Worm (Caenorhabditis elegans): ENCODE data around the gene nspa-2.
A peak's percentile ranks its signal among the peaks of the same experiment; 100 is the strongest.
"Not testable (repeated sequence)": the region's sequence is repeated elsewhere in the genome, so short reads cannot be mapped to it uniquely, and the experiment has no call there.

nspa-2 gene

DNA sequence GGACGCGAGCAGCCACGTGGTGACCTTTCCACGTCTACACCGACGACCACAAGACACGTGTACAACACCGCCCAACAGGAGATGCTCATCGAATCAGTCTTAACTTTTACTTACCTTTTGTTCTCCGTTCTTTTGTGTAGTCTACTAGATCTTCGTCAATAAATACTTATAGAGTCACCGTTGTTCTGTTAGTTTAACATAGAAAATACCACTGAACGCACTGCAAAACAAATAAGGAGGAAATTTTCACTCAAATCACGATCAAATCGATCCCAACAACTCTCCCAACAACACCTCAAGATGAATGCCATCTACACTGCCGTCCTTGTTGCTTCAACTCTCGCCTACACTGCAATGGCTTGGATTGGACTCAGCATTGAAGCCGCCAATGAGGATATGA lies at the start of gene nspa-2:
nspa-2 (plus strand) TSS at position 301 of the 400 bp plus-strand sequence.
- not testable (repeated sequence) for TF ChIP-seq lsy-2 (tag; optimal IDR thresholded peaks at IDR 0.05); nhr-21 (tag; optimal IDR thresholded peaks at IDR 0.05); sma-3 (GFP tag; optimal IDR thresholded peaks at IDR 0.05)

DNA sequence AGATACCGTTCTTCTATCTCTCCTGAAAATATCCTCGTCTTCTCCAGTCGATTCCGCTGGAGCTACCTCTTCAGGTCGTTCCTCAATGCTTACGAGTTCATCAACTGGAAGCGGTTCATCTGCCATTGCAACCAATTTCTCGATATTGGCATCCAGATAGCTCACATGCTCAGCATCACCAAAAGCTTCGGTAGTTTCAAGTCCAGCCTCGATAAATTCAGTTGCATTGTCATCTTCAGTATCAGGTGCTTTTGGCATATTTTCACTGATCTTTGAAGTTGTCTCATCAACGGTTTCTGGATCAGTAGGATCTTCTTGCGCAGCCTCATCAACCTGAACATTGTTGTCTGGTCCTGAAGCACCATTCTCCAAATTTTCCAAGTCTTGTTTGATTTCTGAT lies 49.2 kb upstream of the nspa-2 start:
- TF ChIP-seq lin-13 (GFP tag; optimal IDR thresholded peaks at IDR 0.05) = no peak
- no peak for TF ChIP-seq nhr-6 (tag; optimal IDR thresholded peaks at IDR 0.05)
- no peak for TF ChIP-seq F13H6.1 (tag; optimal IDR thresholded peaks at IDR 0.05)
- TF ChIP-seq ZK546.5 (tag; optimal IDR thresholded peaks at IDR 0.05) = no peak
- TF ChIP-seq C34F6.9 (tag; optimal IDR thresholded peaks at IDR 0.05) = no peak
- no peak for TF ChIP-seq ceh-82 (tag; optimal IDR thresholded peaks at IDR 0.05)
- TF ChIP-seq ztf-1 (GFP tag; conservative IDR thresholded peaks at IDR 0.05) = no peak
- no peak for TF ChIP-seq sma-9 (GFP tag; optimal IDR thresholded peaks at IDR 0.05)
- TF ChIP-seq sma-9 (tag; optimal IDR thresholded peaks at IDR 0.05) = no peak
- no peak for TF ChIP-seq nhr-21 (tag; optimal IDR thresholded peaks at IDR 0.05)
- TF ChIP-seq unc-39 (tag; optimal IDR thresholded peaks at IDR 0.05) = no peak
- no peak for TF ChIP-seq Y55F3AM.14 (GFP tag; optimal IDR thresholded peaks at IDR 0.05)
- no peak for TF ChIP-seq gmeb-1 (tag; optimal IDR thresholded peaks at IDR 0.05)
- no peak for TF ChIP-seq nhr-12 (tag; optimal IDR thresholded peaks at IDR 0.05)

DNA sequence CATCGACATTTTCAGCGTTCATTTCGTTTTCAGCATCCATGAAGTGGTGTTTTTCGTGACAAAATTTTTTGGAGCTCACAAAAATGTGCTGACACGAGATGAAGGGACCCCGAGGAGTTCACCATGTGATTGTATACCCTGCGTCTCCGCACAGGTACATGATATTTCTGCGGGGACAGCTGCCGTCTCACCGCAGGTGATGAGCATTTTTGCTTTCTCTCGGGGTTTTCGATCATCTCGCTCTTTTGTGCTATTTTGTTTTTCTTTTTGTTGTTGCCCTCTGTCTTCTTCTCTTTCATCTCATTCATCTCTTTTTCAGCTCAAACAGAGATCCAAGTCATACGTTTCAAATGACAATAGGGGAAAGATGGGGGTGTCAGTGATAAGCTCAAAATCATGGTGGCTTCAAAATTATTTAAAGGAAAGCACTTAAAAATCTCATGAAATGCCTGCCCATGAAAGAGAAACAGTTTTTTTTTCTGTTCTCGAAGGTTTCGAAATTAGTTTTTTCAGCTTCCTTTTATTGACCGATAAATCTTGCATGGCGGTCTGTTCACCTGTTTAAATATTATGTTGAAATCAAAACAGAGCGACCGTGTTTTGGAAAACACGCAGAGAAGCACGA lies 43.5 kb upstream of the nspa-2 start, which contains the start of gene ret-1:
ret-1 (minus strand) TSS at position 123 of the 625 bp plus-strand sequence.
- peak; percentile 68 for TF ChIP-seq F13H6.1 (tag; optimal IDR thresholded peaks at IDR 0.05)
- TF ChIP-seq ama-1 (optimal IDR thresholded peaks at IDR 0.05) = no peak
- no peak for TF ChIP-seq ztf-4 (tag; optimal IDR thresholded peaks at IDR 0.05)
- no peak for TF ChIP-seq nhr-23 (tag; optimal IDR thresholded peaks at IDR 0.05)
- no peak for TF ChIP-seq elt-1 (tag; optimal IDR thresholded peaks at IDR 0.05)
- TF ChIP-seq nhr-6 (tag; optimal IDR thresholded peaks at IDR 0.05) = no peak
- no peak for TF ChIP-seq nhr-237 (tag; optimal IDR thresholded peaks at IDR 0.05)
- no peak for TF ChIP-seq R02D3.7 (tag; optimal IDR thresholded peaks at IDR 0.05)
- TF ChIP-seq zag-1 (tag; optimal IDR thresholded peaks at IDR 0.05) = no peak
- no peak for TF ChIP-seq skn-1 (tag; optimal IDR thresholded peaks at IDR 0.05)
- TF ChIP-seq nhr-21 (tag; optimal IDR thresholded peaks at IDR 0.05) = no peak
- TF ChIP-seq nhr-129 (tag; optimal IDR thresholded peaks at IDR 0.05) = peak; percentile 73
- no peak for TF ChIP-seq egl-27 (tag; optimal IDR thresholded peaks at IDR 0.05)
- peak; percentile 41 for TF ChIP-seq sma-9 (GFP tag; optimal IDR thresholded peaks at IDR 0.05)
- TF ChIP-seq sma-9 (tag; optimal IDR thresholded peaks at IDR 0.05) = no peak
- TF ChIP-seq C34F6.9 (tag; optimal IDR thresholded peaks at IDR 0.05) = peak; percentile 38
- no peak for TF ChIP-seq sma-3 (GFP tag; optimal IDR thresholded peaks at IDR 0.05)
- TF ChIP-seq mdl-1 (tag; optimal IDR thresholded peaks at IDR 0.05) = peak in 1 of 2 experiments; percentile 25
- TF ChIP-seq ztf-1 (GFP tag; conservative IDR thresholded peaks at IDR 0.05) = no peak
- TF ChIP-seq nhr-11 (tag; optimal IDR thresholded peaks at IDR 0.05) = no peak
- TF ChIP-seq ZK546.5 (tag; optimal IDR thresholded peaks at IDR 0.05) = no peak
- no peak for TF ChIP-seq lin-11 (tag; optimal IDR thresholded peaks at IDR 0.05)
- peak; percentile 68 for TF ChIP-seq Y55F3AM.14 (GFP tag; optimal IDR thresholded peaks at IDR 0.05)
- TF ChIP-seq unc-39 (tag; optimal IDR thresholded peaks at IDR 0.05) = no peak
- TF ChIP-seq mab-5 (tag; optimal IDR thresholded peaks at IDR 0.05) = no peak
- TF ChIP-seq mbf-1 (tag; optimal IDR thresholded peaks at IDR 0.05) = no peak

ce11 chrV:14848510-14849206 lies 42.2 kb upstream of the nspa-2 start:
- TF ChIP-seq dmd-4 (tag; optimal IDR thresholded peaks at IDR 0.05) (no peak), sem-4 (tag; optimal IDR thresholded peaks at IDR 0.05) (peak; percentile 20), ztf-4 (tag; optimal IDR thresholded peaks at IDR 0.05) (peak; percentile 16), snpc-4 (tag; optimal IDR thresholded peaks at IDR 0.05) (peak; percentile 23), ama-1 (optimal IDR thresholded peaks at IDR 0.05) (peak; percentile 80), mab-5 (tag; optimal IDR thresholded peaks at IDR 0.05) (peak; percentile 47), sma-9 (GFP tag; optimal IDR thresholded peaks at IDR 0.05) (peak; percentile 84), sma-9 (tag; optimal IDR thresholded peaks at IDR 0.05) (no peak), unc-62 (GFP tag; optimal IDR thresholded peaks at IDR 0.05) (peak; percentile 29), gmeb-1 (tag; optimal IDR thresholded peaks at IDR 0.05) (peak; percentile 55), mdl-1 (tag; optimal IDR thresholded peaks at IDR 0.05) (peak; percentile 83 to 84), nhr-21 (tag; optimal IDR thresholded peaks at IDR 0.05) (peak; percentile 40), nhr-6 (tag; optimal IDR thresholded peaks at IDR 0.05) (peak; percentile 76), ceh-82 (tag; optimal IDR thresholded peaks at IDR 0.05) (no peak), fos-1 (tag; optimal IDR thresholded peaks at IDR 0.05) (peak; percentile 23), skn-1 (tag; optimal IDR thresholded peaks at IDR 0.05) (no peak), F13H6.1 (tag; optimal IDR thresholded peaks at IDR 0.05) (peak; percentile 84), nhr-12 (tag; optimal IDR thresholded peaks at IDR 0.05) (no peak), unc-39 (tag; optimal IDR thresholded peaks at IDR 0.05) (no peak), blmp-1 (tag; optimal IDR thresholded peaks at IDR 0.05; ENCODE audit: insufficient read depth) (peak; percentile 46), crh-2 (tag; optimal IDR thresholded peaks at IDR 0.05) (peak; percentile 98), ztf-1 (GFP tag; conservative IDR thresholded peaks at IDR 0.05) (no peak), lsy-2 (tag; optimal IDR thresholded peaks at IDR 0.05) (peak in 1 of 2 experiments; percentile 72), nhr-129 (tag; optimal IDR thresholded peaks at IDR 0.05) (peak; percentile 90), ceh-16 (tag; optimal IDR thresholded peaks at IDR 0.05) (no peak), nhr-25 (tag; optimal IDR thresholded peaks at IDR 0.05) (peak; percentile 79), nhr-237 (tag; optimal IDR thresholded peaks at IDR 0.05) (no peak), C34F6.9 (tag; optimal IDR thresholded peaks at IDR 0.05) (peak; percentile 63), sma-3 (GFP tag; optimal IDR thresholded peaks at IDR 0.05) (peak; percentile 56), lin-13 (GFP tag; optimal IDR thresholded peaks at IDR 0.05) (peak; percentile 23), nhr-77 (tag; optimal IDR thresholded peaks at IDR 0.05) (no peak)
